Worm (Caenorhabditis elegans) whole organism, L4/young adult: ENCODE measurements around the gene srbc-9.

Source experiments
- W03F9.2 ChIP-seq: fragments of 150-350 bp; optimal IDR thresholded peaks from 2 replicates; lab custom pipeline; 2014; ENCODE audit warnings: missing biosample characterization, missing genetic modification characterization
- him-1 ChIP-seq: sonication (generic microtip); optimal IDR thresholded peaks from 2 replicates; lab custom pipeline; 2016; ENCODE audit warnings: missing genotype, missing genetic modification reagents, missing genetic modification characterization, missing compliant biosample characterization

DNA sequence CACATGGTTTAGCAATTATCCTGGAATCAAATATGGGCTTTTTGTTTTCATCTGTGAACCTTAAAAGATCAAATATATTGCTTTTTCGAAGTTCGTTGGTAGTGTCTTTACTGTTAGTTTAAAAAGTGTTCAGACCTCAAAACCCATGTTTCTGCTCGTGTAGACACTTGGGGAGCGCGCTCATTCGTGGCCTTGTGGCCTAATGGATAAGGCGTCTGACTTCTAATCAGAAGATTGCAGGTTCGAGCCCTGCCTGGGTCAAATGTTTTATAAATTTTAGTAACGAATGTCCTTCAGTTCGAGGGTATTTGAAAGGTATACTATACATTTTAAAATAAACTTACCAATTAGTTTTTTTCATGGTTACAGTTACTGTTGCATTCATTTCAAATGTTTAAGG lies 16.0 kb upstream of the srbc-9 start:
- no peak for TF ChIP-seq him-1
- no peak for TF ChIP-seq W03F9.2
